Worm (Caenorhabditis elegans) whole organism, midembryonic: ENCODE data around the gene arl-5.

ENCODE experiments used
- T22C8.4 ChIP-seq: fragments of 200-800 bp; sonication (Bioruptor generic); IDR thresholded peaks from 2 replicates; pipeline ENCODE4 v1.3.6; 2022; ENCODE audit warnings: missing genetic modification characterization, missing compliant biosample characterization
- cog-1 ChIP-seq: sonication (generic microtip); optimal IDR thresholded peaks from 2 replicates; lab custom pipeline; 2016; ENCODE audit warnings: missing genetic modification characterization, missing compliant biosample characterization
- flt-1 ChIP-seq: fragments of 200-800 bp; sonication (Bioruptor generic); IDR thresholded peaks from 2 replicates; pipeline ENCODE4 v1.3.6; 2022; ENCODE audit warnings: missing genetic modification characterization, missing compliant biosample characterization
- tab-1 ChIP-seq: fragments of 200-800 bp; sonication (Bioruptor generic); IDR thresholded peaks from 2 replicates; pipeline ENCODE4 v1.3.6; 2022; ENCODE audit warnings: missing genetic modification characterization, missing compliant biosample characterization

- TF ChIP-seq tab-1 (GFP tag; lab: Robert Waterston, UW) (no peak), cog-1 (tag; lab: Kevin White, UChicago) (no peak), T22C8.4 (GFP tag; lab: Robert Waterston, UW) (no peak), flt-1 (GFP tag; lab: Robert Waterston, UW) (no peak)
Observed at ce11 chrIII:9857110-9857509, 34.1 kb downstream of the arl-5 start.
